Worm (Caenorhabditis elegans): ENCODE data around the gene ttr-54.

The ttr-54 gene

DNA sequence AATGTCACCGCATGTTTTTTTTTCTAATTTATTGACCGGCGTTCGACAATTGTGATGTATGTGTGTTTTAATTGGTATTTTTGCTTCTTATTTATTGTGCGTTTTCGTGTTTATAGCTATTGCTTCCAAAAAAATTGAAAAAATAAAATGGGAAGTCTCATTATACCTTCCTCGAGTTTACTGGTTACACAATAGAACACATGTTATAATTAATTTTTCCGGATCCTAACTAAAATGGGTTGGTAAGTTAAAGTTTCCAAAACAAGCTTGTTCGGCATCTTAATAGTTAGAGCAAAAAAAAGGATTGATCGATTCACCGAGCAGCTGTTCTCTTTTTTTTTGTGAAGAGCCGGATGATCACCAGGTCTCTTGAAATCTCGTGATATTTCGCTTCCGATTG is at the start of gene ttr-54:
Gene ttr-54, plus strand, starts transcription at position 301 of the 400 bp plus-strand sequence.
- no peak for TF ChIP-seq C38D4.7 (GFP tag; optimal IDR thresholded peaks at IDR 0.05)
- no peak for TF ChIP-seq pros-1 (tag; optimal IDR thresholded peaks at IDR 0.05)
- no peak for TF ChIP-seq ceh-6 (GFP tag; optimal IDR thresholded peaks at IDR 0.05)
- TF ChIP-seq elt-2 (tag; optimal IDR thresholded peaks at IDR 0.05): no peak
- no peak for TF ChIP-seq unc-86 (tag; optimal IDR thresholded peaks at IDR 0.05)
- no peak for TF ChIP-seq dve-1 (tag; optimal IDR thresholded peaks at IDR 0.05)
- no peak for TF ChIP-seq pax-1 (tag; optimal IDR thresholded peaks at IDR 0.05)
- TF ChIP-seq ceh-14 (tag; optimal IDR thresholded peaks at IDR 0.05): no peak
- no peak for TF ChIP-seq hlh-15 (tag; optimal IDR thresholded peaks at IDR 0.05)
- no peak for TF ChIP-seq pat-9 (tag; optimal IDR thresholded peaks at IDR 0.05)
- no peak for TF ChIP-seq hlh-13 (GFP tag; optimal IDR thresholded peaks at IDR 0.05)
- TF ChIP-seq gmeb-2 (tag; optimal IDR thresholded peaks at IDR 0.05): no peak
- TF ChIP-seq ttx-3 (tag; optimal IDR thresholded peaks at IDR 0.05): no peak
- TF ChIP-seq unc-42 (tag; optimal IDR thresholded peaks at IDR 0.05): no peak
- TF ChIP-seq ceh-19 (GFP tag; optimal IDR thresholded peaks at IDR 0.05): no peak
- TF ChIP-seq ztf-16 (tag; optimal IDR thresholded peaks at IDR 0.05): no peak
- no peak for TF ChIP-seq ceh-30 (tag; optimal IDR thresholded peaks at IDR 0.05)
- no peak for TF ChIP-seq T23F11.4 (GFP tag; optimal IDR thresholded peaks at IDR 0.05)

DNA sequence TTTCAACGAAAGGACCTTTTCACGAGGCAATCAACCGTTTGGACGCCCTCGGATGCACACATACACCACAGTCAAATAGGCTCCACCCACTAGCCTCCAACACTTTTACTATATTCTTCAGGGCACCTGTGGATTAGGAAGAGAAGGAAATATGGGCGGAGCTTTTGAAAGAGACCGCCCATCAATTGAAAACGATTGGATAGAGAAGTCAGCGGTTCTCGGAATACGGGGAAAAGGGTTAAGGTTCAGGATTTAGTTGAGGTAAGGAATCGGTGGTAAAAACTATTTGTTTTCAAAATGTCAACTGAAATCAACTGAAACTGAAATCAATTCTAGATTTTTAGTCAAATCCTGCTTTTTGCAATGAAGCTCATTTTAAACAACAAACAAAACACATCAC is 45.2 kb upstream of the ttr-54 start, which contains the start of gene egl-38:
Gene egl-38, minus strand, starts transcription at position 101 of the 400 bp plus-strand sequence.
- TF ChIP-seq nhr-11 (tag; optimal IDR thresholded peaks at IDR 0.05): no peak
- no peak for TF ChIP-seq ceh-22 (tag; optimal IDR thresholded peaks at IDR 0.05)
- no peak for TF ChIP-seq hlh-30 (tag; optimal IDR thresholded peaks at IDR 0.05; ENCODE audit: insufficient read depth)

DNA sequence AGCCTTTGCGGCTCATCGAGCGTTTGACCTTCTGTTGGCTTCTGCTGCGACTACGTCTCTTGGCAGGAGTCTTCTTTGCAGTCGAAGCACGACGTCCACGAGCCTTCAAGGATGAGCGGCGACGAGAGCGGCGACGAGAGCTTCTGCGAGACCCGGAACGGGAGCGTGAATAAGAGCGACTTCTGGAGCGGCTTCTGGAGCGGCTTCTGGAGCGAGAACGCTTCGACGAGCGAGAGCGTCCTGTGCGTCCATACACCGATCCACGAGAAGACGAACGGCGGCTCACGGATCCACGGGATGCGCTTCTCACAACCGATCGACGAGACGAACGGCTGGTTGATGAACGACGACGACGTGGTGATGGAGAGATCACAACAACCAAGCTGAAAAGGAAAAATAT is 44.7 kb upstream of the ttr-54 start:
- TF ChIP-seq fkh-10 (GFP tag; optimal IDR thresholded peaks at IDR 0.05) (no peak), ahr-1 (tag; optimal IDR thresholded peaks at IDR 0.05) (no peak), unc-3 (GFP tag; conservative IDR thresholded peaks at IDR 0.05) (no peak), unc-3 (tag; optimal IDR thresholded peaks at IDR 0.05) (no peak), ceh-30 (tag; optimal IDR thresholded peaks at IDR 0.05) (no peak), fkh-6 (tag; optimal IDR thresholded peaks at IDR 0.05) (no peak), eyg-1 (tag; optimal IDR thresholded peaks at IDR 0.05) (no peak), rnt-1 (tag; optimal IDR thresholded peaks at IDR 0.05) (no peak), tbx-2 (tag; optimal IDR thresholded peaks at IDR 0.05) (no peak), lim-6 (tag; optimal IDR thresholded peaks at IDR 0.05) (no peak), sox-4 (tag; optimal IDR thresholded peaks at IDR 0.05) (no peak), odd-2 (tag; optimal IDR thresholded peaks at IDR 0.05) (no peak), dve-1 (tag; optimal IDR thresholded peaks at IDR 0.05) (no peak), pha-2 (tag; optimal IDR thresholded peaks at IDR 0.05) (no peak), ceh-45 (GFP tag; IDR thresholded peaks at IDR 0.05) (no peak)

DNA sequence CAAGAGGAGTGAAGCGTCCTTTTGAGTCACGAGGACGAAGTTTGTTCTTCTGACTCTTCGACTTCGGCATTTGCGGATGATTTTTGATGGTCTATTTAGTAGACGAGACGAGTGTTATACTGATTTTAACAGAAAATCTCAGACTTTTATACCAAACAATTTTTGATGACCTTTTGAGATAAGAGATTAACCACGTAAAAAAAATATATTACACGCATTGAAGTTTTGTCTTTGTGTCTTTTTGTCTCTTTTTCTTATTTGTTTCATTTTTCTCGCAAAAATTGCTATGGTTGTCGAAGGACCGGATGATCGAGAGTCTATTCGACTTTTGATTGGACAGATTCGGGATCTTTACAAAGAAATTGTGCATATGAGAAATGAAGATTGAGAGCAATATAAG is 44.1 kb upstream of the ttr-54 start, which contains the start of gene spch-1:
Gene spch-1, minus strand, starts transcription at position 101 of the 400 bp plus-strand sequence.
- TF ChIP-seq pat-9 (tag; optimal IDR thresholded peaks at IDR 0.05) (no peak), unc-55 (GFP tag; optimal IDR thresholded peaks at IDR 0.05) (no peak), ceh-6 (GFP tag; optimal IDR thresholded peaks at IDR 0.05) (no peak), elt-4 (tag; optimal IDR thresholded peaks at IDR 0.05) (no peak)

DNA sequence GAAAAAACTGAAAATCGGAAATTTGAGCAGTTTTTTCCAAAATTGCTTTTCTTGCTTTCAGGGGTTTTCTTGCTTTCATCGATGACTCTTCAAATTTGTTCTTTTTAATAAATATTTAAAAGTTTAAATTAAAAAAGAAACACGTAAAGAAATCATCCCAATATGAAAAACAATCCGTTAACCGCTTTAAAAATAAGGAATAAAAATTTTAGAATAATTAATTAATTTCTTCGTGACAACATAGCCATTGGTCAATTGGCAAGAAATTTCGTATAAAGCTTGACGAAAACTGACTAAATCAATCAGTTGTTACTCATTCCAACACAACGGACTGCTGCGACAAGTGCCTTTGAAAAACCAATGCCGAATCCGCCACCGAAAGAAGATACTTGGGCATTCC is 43.0 kb upstream of the ttr-54 start, which contains the start of gene nsph-3.2:
Gene nsph-3.2, plus strand, starts transcription at position 301 of the 400 bp plus-strand sequence.
- TF ChIP-seq pha-4 (tag; optimal IDR thresholded peaks at IDR 0.05) (no peak), pqm-1 (tag; optimal IDR thresholded peaks at IDR 0.05) (no peak)
